Fruit fly (Drosophila melanogaster) whole organism, adult: ENCODE results near the gene CG4133.

Source experiments
- CG11617 ChIP-seq: fragments of 200-800 bp; sonication (Bioruptor generic); optimal IDR thresholded peaks from 2 replicates; lab custom pipeline; 2017; ENCODE audit warnings: mild to moderate bottlenecking, missing biosample characterization, missing genetic modification reagents, missing genetic modification characterization
- CG12768 ChIP-seq: fragments of 200-800 bp; sonication (Bioruptor generic); optimal IDR thresholded peaks from 2 replicates; lab custom pipeline; 2017; ENCODE audit warnings: missing biosample characterization, missing genetic modification characterization, mild to moderate bottlenecking, moderate library complexity, missing genetic modification reagents
- CG14711 ChIP-seq: fragments of 200-800 bp; sonication (Bioruptor generic); optimal IDR thresholded peaks from 2 replicates; lab custom pipeline; 2018; ENCODE audit warnings: missing biosample characterization, mild to moderate bottlenecking, missing genetic modification characterization, moderate library complexity
- CG1620 ChIP-seq: fragments of 200-800 bp; sonication (Bioruptor generic); optimal IDR thresholded peaks from 2 replicates; lab custom pipeline; 2016; ENCODE audit warnings: missing biosample characterization, missing genetic modification characterization
- CG33017 ChIP-seq: fragments of 200-800 bp; sonication (Bioruptor generic); optimal IDR thresholded peaks from 2 replicates; lab custom pipeline; 2018; ENCODE audit warnings: missing biosample characterization, mild to moderate bottlenecking, missing genetic modification characterization, moderate library complexity
- CG5204 ChIP-seq: fragments of 200-800 bp; sonication (Bioruptor generic); optimal IDR thresholded peaks from 2 replicates; lab custom pipeline; 2016; ENCODE audit warnings: missing biosample characterization, missing genetic modification characterization
- CG7045 ChIP-seq: fragments of 200-800 bp; sonication (Bioruptor generic); optimal IDR thresholded peaks from 2 replicates; lab custom pipeline; 2017; ENCODE audit warnings: missing biosample characterization, mild to moderate bottlenecking, missing genetic modification characterization
- CG7101 ChIP-seq: fragments of 200-800 bp; sonication (Bioruptor generic); optimal IDR thresholded peaks from 2 replicates; lab custom pipeline; 2018; ENCODE audit warnings: missing biosample characterization, mild to moderate bottlenecking, missing genetic modification characterization, moderate library complexity
- Clk ChIP-seq: fragments of 200-800 bp; sonication (Bioruptor generic); optimal IDR thresholded peaks from 2 replicates; lab custom pipeline; 2017; ENCODE audit warnings: missing biosample characterization, missing genetic modification characterization
- Crg-1 ChIP-seq: fragments of 200-800 bp; sonication (Bioruptor generic); optimal IDR thresholded peaks from 2 replicates; lab custom pipeline; 2016; ENCODE audit warnings: missing biosample characterization, missing genetic modification characterization
- Hr96 ChIP-seq: fragments of 200-800 bp; sonication (Bioruptor generic); optimal IDR thresholded peaks from 2 replicates; lab custom pipeline; 2016; ENCODE audit warnings: missing biosample characterization, missing genetic modification characterization
- Mnt ChIP-seq: fragments of 200-800 bp; sonication (Bioruptor generic); optimal IDR thresholded peaks from 2 replicates; lab custom pipeline; 2016; ENCODE audit warnings: missing biosample characterization, mild to moderate bottlenecking, missing genetic modification characterization
- bab1 ChIP-seq: fragments of 200-800 bp; sonication (Bioruptor generic); optimal IDR thresholded peaks from 3 replicates; lab custom pipeline; 2019; ENCODE audit warnings: missing biosample characterization, mild to moderate bottlenecking, missing genetic modification characterization, moderate library complexity
- cic ChIP-seq: fragments of 200-800 bp; sonication (Bioruptor generic); optimal IDR thresholded peaks from 2 replicates; lab custom pipeline; 2017; ENCODE audit warnings: missing biosample characterization, mild to moderate bottlenecking, missing genetic modification characterization, moderate library complexity
- cnc ChIP-seq, 2 experiments: fragments of >200 bp; optimal IDR thresholded peaks; 2 replicates each; lab custom pipeline; 2017
- kay ChIP-seq: fragments of 200-800 bp; sonication (Bioruptor generic); peaks from one replicate; lab custom pipeline; 2016; ENCODE audit warnings: missing biosample characterization, missing genetic modification characterization, borderline replicate concordance
- ovo ChIP-seq: fragments of 200-800 bp; sonication (Bioruptor generic); optimal IDR thresholded peaks from 2 replicates; lab custom pipeline; 2016; ENCODE audit warnings: missing biosample characterization, missing genetic modification characterization
- pad ChIP-seq: fragments of 200-800 bp; sonication (Bioruptor generic); optimal IDR thresholded peaks from 3 replicates; lab custom pipeline; 2017; ENCODE audit warnings: missing biosample characterization, missing genetic modification characterization, mild to moderate bottlenecking, moderate library complexity, missing genetic modification reagents
- tj ChIP-seq: fragments of 200-800 bp; sonication (Bioruptor generic); optimal IDR thresholded peaks from 3 replicates; lab custom pipeline; 2017; ENCODE audit warnings: missing biosample characterization, mild to moderate bottlenecking, missing genetic modification characterization, moderate library complexity
- toe ChIP-seq: fragments of 200-800 bp; sonication (Bioruptor generic); optimal IDR thresholded peaks from 2 replicates; lab custom pipeline; 2016; ENCODE audit warnings: missing biosample characterization, missing genetic modification characterization

The CG4133 gene

dm6 chr2L:441927-442691, 13.2 kb upstream of the CG4133 start:
- TF ChIP-seq CG11617 (GFP tag; lab: Kevin White, UChicago) (no peak), kay (GFP tag; lab: Kevin White, UChicago) (no peak), CG12768 (GFP tag; lab: Kevin White, UChicago) (no peak), CG1620 (GFP tag; lab: Kevin White, UChicago) (no peak), tj (GFP tag; lab: Kevin White, UChicago) (no peak), ovo (GFP tag; lab: Kevin White, UChicago) (no peak), toe (no peak), CG7045 (GFP tag; lab: Kevin White, UChicago) (no peak), Crg-1 (no peak), CG14711 (tag; lab: Kevin White, UChicago) (no peak), cic (GFP tag; lab: Kevin White, UChicago) (no peak), CG33017 (tag; lab: Kevin White, UChicago) (no peak), CG7101 (tag; lab: Kevin White, UChicago) (no peak), pad (GFP tag; lab: Kevin White, UChicago) (no peak), bab1 (GFP tag; lab: Kevin White, UChicago) (no peak), CG5204 (GFP tag; lab: Kevin White, UChicago) (no peak), Mnt (GFP tag; lab: Kevin White, UChicago) (no peak), cnc (optimal IDR thresholded peaks at IDR 0.05; lab: Kevin White, UChicago) (no peak)

dm6 chr2L:447124-447523, 8.2 kb upstream of the CG4133 start:
- TF ChIP-seq CG7101 (tag; lab: Kevin White, UChicago) (no peak), toe (no peak)

dm6 chr2L:451705-452472, 3.4 kb upstream of the CG4133 start:
- peak; percentile 16 for TF ChIP-seq CG14711 (tag; lab: Kevin White, UChicago)
- TF ChIP-seq Mnt (GFP tag; lab: Kevin White, UChicago), result peak; percentile 3
- TF ChIP-seq cnc (optimal IDR thresholded peaks at IDR 0.05; lab: Kevin White, UChicago), result no peak
- TF ChIP-seq CG12768 (GFP tag; lab: Kevin White, UChicago), result no peak

- TF ChIP-seq pad (GFP tag; lab: Kevin White, UChicago) (peak; percentile 38), CG1620 (GFP tag; lab: Kevin White, UChicago) (no peak), Crg-1 (no peak), cnc (optimal IDR thresholded peaks at IDR 0.05; lab: Kevin White, UChicago) (no peak), tj (GFP tag; lab: Kevin White, UChicago) (peak; percentile 74), cic (GFP tag; lab: Kevin White, UChicago) (peak; percentile 42), CG14711 (tag; lab: Kevin White, UChicago) (peak; percentile 99), bab1 (GFP tag; lab: Kevin White, UChicago) (peak; percentile 63)
Observed at dm6 chr2L:452872-453271, 2.5 kb upstream of the CG4133 start, which contains the start of the genes crq and shv. TSS of gene crq (minus strand) at chr2L:453024. TSS of gene shv (plus strand) at chr2L:453108.

dm6 chr2L:455738-456137, 407 bp downstream of the CG4133 start:
- no peak for TF ChIP-seq CG7045 (GFP tag; lab: Kevin White, UChicago)
- TF ChIP-seq CG14711 (tag; lab: Kevin White, UChicago), result no peak
- TF ChIP-seq bab1 (GFP tag; lab: Kevin White, UChicago), result no peak
- no peak for TF ChIP-seq ovo (GFP tag; lab: Kevin White, UChicago)
- TF ChIP-seq cnc (optimal IDR thresholded peaks at IDR 0.05; lab: Kevin White, UChicago), result no peak
- TF ChIP-seq pad (GFP tag; lab: Kevin White, UChicago), result no peak
- TF ChIP-seq CG33017 (tag; lab: Kevin White, UChicago), result no peak
- no peak for TF ChIP-seq Clk (GFP tag; lab: Kevin White, UChicago)
- no peak for TF ChIP-seq Hr96
- TF ChIP-seq cic (GFP tag; lab: Kevin White, UChicago), result no peak
- no peak for TF ChIP-seq CG5204 (GFP tag; lab: Kevin White, UChicago)
- no peak for TF ChIP-seq kay (GFP tag; lab: Kevin White, UChicago)
- TF ChIP-seq CG12768 (GFP tag; lab: Kevin White, UChicago), result no peak
- no peak for TF ChIP-seq toe
- TF ChIP-seq tj (GFP tag; lab: Kevin White, UChicago), result no peak
- no peak for TF ChIP-seq CG1620 (GFP tag; lab: Kevin White, UChicago)
- no peak for TF ChIP-seq Crg-1
- no peak for TF ChIP-seq Mnt (GFP tag; lab: Kevin White, UChicago)
- TF ChIP-seq CG11617 (GFP tag; lab: Kevin White, UChicago), result no peak
- TF ChIP-seq CG7101 (tag; lab: Kevin White, UChicago), result no peak

- no peak for TF ChIP-seq pad (GFP tag; lab: Kevin White, UChicago)
- TF ChIP-seq CG12768 (GFP tag; lab: Kevin White, UChicago), result no peak
- no peak for TF ChIP-seq CG33017 (tag; lab: Kevin White, UChicago)
- no peak for TF ChIP-seq tj (GFP tag; lab: Kevin White, UChicago)
- no peak for TF ChIP-seq CG11617 (GFP tag; lab: Kevin White, UChicago)
- no peak for TF ChIP-seq cic (GFP tag; lab: Kevin White, UChicago)
- no peak for TF ChIP-seq Mnt (GFP tag; lab: Kevin White, UChicago)
- TF ChIP-seq CG5204 (GFP tag; lab: Kevin White, UChicago), result no peak
- no peak for TF ChIP-seq cnc (optimal IDR thresholded peaks at IDR 0.05; lab: Kevin White, UChicago)
- no peak for TF ChIP-seq CG14711 (tag; lab: Kevin White, UChicago)
- no peak for TF ChIP-seq kay (GFP tag; lab: Kevin White, UChicago)
- no peak for TF ChIP-seq ovo (GFP tag; lab: Kevin White, UChicago)
- no peak for TF ChIP-seq CG7045 (GFP tag; lab: Kevin White, UChicago)
- no peak for TF ChIP-seq Clk (GFP tag; lab: Kevin White, UChicago)
- no peak for TF ChIP-seq Crg-1
- TF ChIP-seq CG1620 (GFP tag; lab: Kevin White, UChicago), result no peak
- TF ChIP-seq toe, result no peak
Observed at dm6 chr2L:467683-468082, 12.4 kb downstream of the CG4133 start.
